Worm (Caenorhabditis elegans) whole organism, late embryonic: ENCODE measurements around the gene C34C6.3.

Experiments used
- ama-1 ChIP-seq: fragments of 150-350 bp; optimal IDR thresholded peaks from 2 replicates; lab custom pipeline; 2014
- ceh-14 ChIP-seq: sonication (generic microtip); optimal IDR thresholded peaks from 2 replicates; lab custom pipeline; 2016; ENCODE audit warnings: missing genotype, missing genetic modification characterization, missing compliant biosample characterization
- ceh-19 ChIP-seq: fragments of 200-800 bp; sonication (Bioruptor generic); optimal IDR thresholded peaks from 2 replicates; lab custom pipeline; 2018; ENCODE audit warnings: mild to moderate bottlenecking, missing genetic modification characterization, missing compliant biosample characterization
- ceh-2 ChIP-seq: sonication (generic microtip); optimal IDR thresholded peaks from 2 replicates; lab custom pipeline; 2016; ENCODE audit warnings: missing genotype, missing genetic modification characterization, missing compliant biosample characterization
- ceh-24 ChIP-seq: sonication (generic microtip); optimal IDR thresholded peaks from 2 replicates; lab custom pipeline; 2016; ENCODE audit warnings: mild to moderate bottlenecking, missing genetic modification characterization, missing compliant biosample characterization
- fkh-10 ChIP-seq: fragments of 150-350 bp; optimal IDR thresholded peaks from 2 replicates; lab custom pipeline; 2014; ENCODE audit warnings: missing biosample characterization, missing genetic modification reagents, missing genetic modification characterization
- hlh-15 ChIP-seq: sonication (generic microtip); optimal IDR thresholded peaks from 2 replicates; lab custom pipeline; 2016; ENCODE audit warnings: missing genetic modification characterization, missing compliant biosample characterization
- lim-6 ChIP-seq: sonication (generic microtip); optimal IDR thresholded peaks from 2 replicates; lab custom pipeline; 2016; ENCODE audit warnings: missing genetic modification characterization, missing compliant biosample characterization
- nfya-1 ChIP-seq: sonication (generic microtip); optimal IDR thresholded peaks from 2 replicates; lab custom pipeline; 2017; ENCODE audit warnings: missing genetic modification characterization, mild to moderate bottlenecking, missing compliant biosample characterization, antibody characterized with exemption, moderate library complexity
- nhr-11 ChIP-seq: fragments of 150-350 bp; optimal IDR thresholded peaks from 2 replicates; lab custom pipeline; 2014; ENCODE audit warnings: missing biosample characterization, missing genetic modification characterization
- rnt-1 ChIP-seq: sonication (generic microtip); optimal IDR thresholded peaks from 2 replicates; lab custom pipeline; 2016; ENCODE audit warnings: missing genetic modification characterization, missing compliant biosample characterization

ce11 chrII:8740326-8740949 lies 48.7 kb downstream of the C34C6.3 start:
- TF ChIP-seq nhr-11: no peak
- TF ChIP-seq ceh-19 (GFP tag; lab: Kevin White, UChicago): no peak
- no peak for TF ChIP-seq rnt-1 (tag; lab: Kevin White, UChicago)
- no peak for TF ChIP-seq lim-6
- no peak for TF ChIP-seq ama-1
- no peak for TF ChIP-seq ceh-24 (tag; lab: Kevin White, UChicago)
- TF ChIP-seq ceh-2 (tag; lab: Kevin White, UChicago): no peak
- TF ChIP-seq hlh-15 (tag; lab: Kevin White, UChicago): no peak
- no peak for TF ChIP-seq nfya-1
- no peak for TF ChIP-seq fkh-10 (GFP tag; lab: Kevin White, UChicago)
- no peak for TF ChIP-seq ceh-14 (tag; lab: Kevin White, UChicago)
